Worm (Caenorhabditis elegans) whole organism, young adult: ENCODE measurements around the gene F10E9.4.

Source experiments
- B0336.3 ChIP-seq: fragments of 200-800 bp; sonication (Bioruptor generic); IDR thresholded peaks from 2 replicates; pipeline ENCODE4 v1.3.6; 2022; ENCODE audit warnings: missing genetic modification characterization, missing compliant biosample characterization
- D2030.7 ChIP-seq: fragments of 200-800 bp; sonication (Bioruptor generic); IDR thresholded peaks from 2 replicates; pipeline ENCODE4 v1.3.6; 2022; ENCODE audit warnings: missing genetic modification reagents, missing genetic modification characterization, missing compliant biosample characterization
- F33H1.4 ChIP-seq: fragments of 200-800 bp; sonication (Bioruptor generic); IDR thresholded peaks from 2 replicates; pipeline ENCODE4 v1.3.6; 2022; ENCODE audit warnings: missing genetic modification reagents, missing genetic modification characterization, missing compliant biosample characterization
- F37B4.10 ChIP-seq: fragments of 200-800 bp; sonication (Bioruptor generic); IDR thresholded peaks from 2 replicates; pipeline ENCODE4 v1.3.6; 2022; ENCODE audit warnings: missing genetic modification characterization, missing compliant biosample characterization
- F49E8.2 ChIP-seq: sonication (generic microtip); optimal IDR thresholded peaks from 3 replicates; lab custom pipeline; 2017; ENCODE audit warnings: missing genetic modification characterization, mild to moderate bottlenecking, missing compliant biosample characterization, antibody characterized with exemption, moderate library complexity; ENCODE audit not compliant: insufficient read depth
- F52B5.7 ChIP-seq: sonication (generic microtip); optimal IDR thresholded peaks from 2 replicates; lab custom pipeline; 2016; ENCODE audit warnings: mild to moderate bottlenecking, missing genetic modification characterization, missing compliant biosample characterization
- K12H6.12 ChIP-seq: fragments of 200-800 bp; sonication (Bioruptor generic); optimal IDR thresholded peaks from 2 replicates; lab custom pipeline; 2018; ENCODE audit warnings: mild to moderate bottlenecking, missing genetic modification characterization, missing compliant biosample characterization
- Y53F4B.3 ChIP-seq: fragments of 200-800 bp; sonication (Bioruptor generic); IDR thresholded peaks from 2 replicates; pipeline ENCODE4 v1.3.6; 2022; ENCODE audit warnings: missing genetic modification reagents, missing genetic modification characterization, missing compliant biosample characterization
- Y53G8AR.9 ChIP-seq: fragments of 200-800 bp; sonication (Bioruptor generic); conservative IDR thresholded peaks from 2 replicates; pipeline ENCODE4 v1.3.6; 2022; ENCODE audit warnings: missing genetic modification reagents, missing genetic modification characterization, missing compliant biosample characterization
- Y95B8A.8 ChIP-seq: fragments of 200-800 bp; sonication (Bioruptor generic); IDR thresholded peaks from 2 replicates; pipeline ENCODE4 v1.3.6; 2022; ENCODE audit warnings: missing genetic modification reagents, missing genetic modification characterization, missing compliant biosample characterization
- ZK185.1 ChIP-seq: sonication (generic microtip); optimal IDR thresholded peaks from 2 replicates; lab custom pipeline; 2016; ENCODE audit warnings: mild to moderate bottlenecking, missing genetic modification characterization, missing compliant biosample characterization; ENCODE audit not compliant: poor library complexity, severe bottlenecking
- aptf-2 ChIP-seq: fragments of 200-800 bp; sonication (Bioruptor generic); conservative IDR thresholded peaks from 2 replicates; pipeline ENCODE4 v1.3.6; 2022; ENCODE audit warnings: missing genetic modification reagents, missing genetic modification characterization, missing compliant biosample characterization
- attf-3 ChIP-seq: fragments of 200-800 bp; sonication (Bioruptor generic); conservative IDR thresholded peaks from 2 replicates; pipeline ENCODE4 v1.3.6; 2022; ENCODE audit warnings: missing genetic modification reagents, missing genetic modification characterization, missing compliant biosample characterization
- attf-5 ChIP-seq: fragments of 200-800 bp; sonication (Bioruptor generic); optimal IDR thresholded peaks from 2 replicates; lab custom pipeline; 2018; ENCODE audit warnings: mild to moderate bottlenecking, missing genetic modification characterization, missing compliant biosample characterization
- attf-6 ChIP-seq: fragments of 200-800 bp; sonication (Bioruptor generic); IDR thresholded peaks from 2 replicates; pipeline ENCODE4 v1.3.6; 2022; ENCODE audit warnings: missing genetic modification reagents, missing genetic modification characterization, missing compliant biosample characterization
- bed-1 ChIP-seq: fragments of 200-800 bp; sonication (Bioruptor generic); IDR thresholded peaks from 2 replicates; pipeline ENCODE4 v1.3.6; 2022; ENCODE audit warnings: missing genetic modification reagents, missing genetic modification characterization, missing compliant biosample characterization
- ceh-27 ChIP-seq: fragments of 200-800 bp; sonication (Bioruptor generic); optimal IDR thresholded peaks from 2 replicates; lab custom pipeline; 2018; ENCODE audit warnings: mild to moderate bottlenecking, missing genetic modification characterization, moderate library complexity, missing compliant biosample characterization
- chd-7 ChIP-seq: sonication (generic microtip); optimal IDR thresholded peaks from 2 replicates; lab custom pipeline; 2016; ENCODE audit warnings: mild to moderate bottlenecking, missing genetic modification characterization, moderate library complexity, missing compliant biosample characterization
- die-1 ChIP-seq: sonication (generic microtip); optimal IDR thresholded peaks from 2 replicates; lab custom pipeline; 2016; ENCODE audit warnings: missing genotype, mild to moderate bottlenecking, missing genetic modification characterization, missing compliant biosample characterization
- dox-1 ChIP-seq: fragments of 200-800 bp; sonication (Bioruptor generic); IDR thresholded peaks from 2 replicates; pipeline ENCODE4 v1.3.6; 2022; ENCODE audit warnings: missing genetic modification reagents, missing genetic modification characterization, missing compliant biosample characterization
- egl-44 ChIP-seq: fragments of 200-800 bp; sonication (Bioruptor generic); IDR thresholded peaks from 2 replicates; pipeline ENCODE4 v1.3.6; 2022; ENCODE audit warnings: missing genetic modification reagents, missing genetic modification characterization, missing compliant biosample characterization
- egrh-3 ChIP-seq: fragments of 200-800 bp; sonication (Bioruptor generic); IDR thresholded peaks from 2 replicates; pipeline ENCODE4 v1.3.6; 2022; ENCODE audit warnings: missing genetic modification reagents, missing genetic modification characterization, missing compliant biosample characterization
- ekl-4 ChIP-seq: fragments of 200-800 bp; sonication (Bioruptor generic); IDR thresholded peaks from 2 replicates; pipeline ENCODE4 v1.3.6; 2022; ENCODE audit warnings: missing genetic modification reagents, missing genetic modification characterization, missing compliant biosample characterization
- fkh-3 ChIP-seq: sonication (generic microtip); optimal IDR thresholded peaks from 2 replicates; lab custom pipeline; 2016; ENCODE audit warnings: mild to moderate bottlenecking, missing genetic modification characterization, missing compliant biosample characterization
- gei-17 ChIP-seq: fragments of 200-800 bp; sonication (Bioruptor generic); optimal IDR thresholded peaks from 2 replicates; lab custom pipeline; 2018; ENCODE audit warnings: mild to moderate bottlenecking, missing genetic modification characterization, missing compliant biosample characterization
- hmg-1.2 ChIP-seq: fragments of 200-800 bp; sonication (Bioruptor generic); IDR thresholded peaks from 2 replicates; pipeline ENCODE4 v1.3.6; 2022; ENCODE audit warnings: missing genetic modification reagents, missing genetic modification characterization, missing compliant biosample characterization
- lin-26 ChIP-seq: fragments of 200-800 bp; sonication (Bioruptor generic); IDR thresholded peaks from 2 replicates; pipeline ENCODE4 v1.3.6; 2022; ENCODE audit warnings: missing genetic modification reagents, missing genetic modification characterization, missing compliant biosample characterization
- lin-40 ChIP-seq: sonication (generic microtip); optimal IDR thresholded peaks from 2 replicates; lab custom pipeline; 2016; ENCODE audit warnings: missing genetic modification characterization, mild to moderate bottlenecking, missing compliant biosample characterization, missing genotype, missing genetic modification reagents
- madf-10 ChIP-seq: sonication (generic microtip); optimal IDR thresholded peaks from 2 replicates; lab custom pipeline; 2016; ENCODE audit warnings: mild to moderate bottlenecking, missing genetic modification characterization, missing compliant biosample characterization
- madf-3 ChIP-seq: fragments of 200-800 bp; sonication (Bioruptor generic); IDR thresholded peaks from 2 replicates; pipeline ENCODE4 v1.3.6; 2022; ENCODE audit warnings: missing genetic modification reagents, missing genetic modification characterization, missing compliant biosample characterization
- mcd-1 ChIP-seq: fragments of 200-800 bp; sonication (Bioruptor generic); IDR thresholded peaks from 2 replicates; pipeline ENCODE4 v1.3.6; 2022; ENCODE audit warnings: missing genetic modification reagents, missing genetic modification characterization, missing compliant biosample characterization
- mel-28 ChIP-seq: sonication (generic microtip); optimal IDR thresholded peaks from 2 replicates; lab custom pipeline; 2016; ENCODE audit warnings: borderline replicate concordance, mild to moderate bottlenecking, missing genetic modification characterization, missing compliant biosample characterization
- mxl-1 ChIP-seq: sonication (generic microtip); optimal IDR thresholded peaks from 2 replicates; lab custom pipeline; 2016; ENCODE audit warnings: missing genetic modification characterization, missing compliant biosample characterization
- nhr-27 ChIP-seq: fragments of 200-800 bp; sonication (Bioruptor generic); optimal IDR thresholded peaks from 2 replicates; lab custom pipeline; 2018; ENCODE audit warnings: mild to moderate bottlenecking, missing genetic modification characterization, moderate library complexity, missing compliant biosample characterization
- rcor-1 ChIP-seq: fragments of 200-800 bp; sonication (Bioruptor generic); IDR thresholded peaks from 2 replicates; pipeline ENCODE4 v1.3.6; 2022; ENCODE audit warnings: missing genetic modification reagents, missing genetic modification characterization, missing compliant biosample characterization
- rec-8 ChIP-seq, 2 experiments: sonication (generic microtip); optimal IDR thresholded peaks; 2 replicates each; lab custom pipeline; 2016; ENCODE audit warnings: mild to moderate bottlenecking in 2 of 2, missing genetic modification characterization in 2 of 2, missing genetic modification reagents in 2 of 2, missing genotype in 2 of 2, missing biosample characterization in 1 of 2, missing compliant biosample characterization in 1 of 2, moderate library complexity in 1 of 2
- repo-1 ChIP-seq: sonication (generic microtip); optimal IDR thresholded peaks from 2 replicates; lab custom pipeline; 2017; ENCODE audit warnings: mild to moderate bottlenecking, missing genetic modification characterization, missing compliant biosample characterization
- snpc-1.3 ChIP-seq: sonication (generic microtip); optimal IDR thresholded peaks from 2 replicates; lab custom pipeline; 2017; ENCODE audit warnings: missing genetic modification characterization, mild to moderate bottlenecking, missing compliant biosample characterization, antibody characterized with exemption, moderate library complexity, missing genotype, missing genetic modification reagents; ENCODE audit not compliant: insufficient read depth
- snpc-3.4 ChIP-seq: sonication (generic microtip); optimal IDR thresholded peaks from 2 replicates; lab custom pipeline; 2017; ENCODE audit warnings: missing genetic modification characterization, mild to moderate bottlenecking, missing compliant biosample characterization, antibody characterized with exemption, moderate library complexity, missing genotype, missing genetic modification reagents
- tlf-1 ChIP-seq: fragments of 200-800 bp; sonication (Bioruptor generic); optimal IDR thresholded peaks from 2 replicates; lab custom pipeline; 2018; ENCODE audit warnings: mild to moderate bottlenecking, missing genetic modification characterization, missing compliant biosample characterization
- zfh-2 ChIP-seq: fragments of 200-800 bp; sonication (Bioruptor generic); conservative IDR thresholded peaks from 2 replicates; pipeline ENCODE4 v1.3.6; 2022; ENCODE audit warnings: missing genetic modification reagents, missing genetic modification characterization, missing compliant biosample characterization
- zim-3 ChIP-seq: sonication (generic microtip); optimal IDR thresholded peaks from 2 replicates; lab custom pipeline; 2017; ENCODE audit warnings: mild to moderate bottlenecking, missing genetic modification characterization, moderate library complexity, missing compliant biosample characterization
- ztf-18 ChIP-seq: sonication (generic microtip); optimal IDR thresholded peaks from 2 replicates; lab custom pipeline; 2016; ENCODE audit warnings: missing genotype, mild to moderate bottlenecking, missing genetic modification characterization, missing compliant biosample characterization
- ztf-22 ChIP-seq: fragments of 200-800 bp; sonication (Bioruptor generic); optimal IDR thresholded peaks from 2 replicates; lab custom pipeline; 2018; ENCODE audit warnings: mild to moderate bottlenecking, missing genetic modification characterization, moderate library complexity, missing compliant biosample characterization
- ztf-6 ChIP-seq: fragments of 200-800 bp; sonication (Bioruptor generic); IDR thresholded peaks from 2 replicates; pipeline ENCODE4 v1.3.6; 2022; ENCODE audit warnings: missing genetic modification reagents, missing genetic modification characterization, missing compliant biosample characterization

The F10E9.4 gene

DNA sequence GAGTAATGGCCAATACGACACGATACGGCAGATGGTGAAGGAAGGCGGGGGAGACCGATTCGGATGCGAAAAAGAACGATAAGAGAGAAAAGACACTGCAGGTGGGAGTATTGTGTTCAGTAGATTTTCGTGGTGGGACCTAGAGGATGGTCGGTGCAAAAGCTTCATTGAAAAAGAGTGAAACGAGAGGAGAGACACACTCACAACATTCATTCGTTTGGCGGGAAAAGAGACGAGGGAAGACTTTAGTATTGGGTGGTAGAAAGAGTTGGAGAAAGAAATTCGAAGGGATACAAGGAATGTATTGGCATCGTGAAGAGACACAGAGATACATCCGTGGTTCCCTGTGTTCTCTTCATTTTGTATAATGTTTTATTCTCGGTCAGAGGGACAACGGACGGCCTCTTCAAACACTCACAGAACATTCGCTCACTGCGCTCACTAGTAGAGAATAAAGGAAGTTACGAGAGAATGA lies 48.1 kb downstream of the F10E9.4 start (continued):
- no peak for TF ChIP-seq fkh-3 (tag; lab: Kevin White, UChicago)
- peak; percentile 26 for TF ChIP-seq snpc-3.4 (tag; lab: Kevin White, UChicago)
- TF ChIP-seq mcd-1 (GFP tag; lab: Robert Waterston, UW): peak; percentile 47; the same call in 1 of the 2 replicates
- TF ChIP-seq snpc-1.3 (tag; lab: Kevin White, UChicago): peak; percentile 12
- no peak for TF ChIP-seq Y95B8A.8
- TF ChIP-seq attf-5 (GFP tag; lab: Kevin White, UChicago): peak; percentile 79
- TF ChIP-seq egl-44 (GFP tag; lab: Robert Waterston, UW): 0 out of 2 replicates have a peak, but pooled peaks have one; percentile 25
- TF ChIP-seq gei-17: peak; percentile 8
- no peak for TF ChIP-seq nhr-27 (tag; lab: Kevin White, UChicago)
- TF ChIP-seq lin-40 (tag; lab: Kevin White, UChicago): peak; percentile 57
- peak; percentile 73 for TF ChIP-seq K12H6.12
- peak; percentile 20 for TF ChIP-seq ztf-18 (tag; lab: Kevin White, UChicago)
- 0 out of 2 replicates have a peak, but pooled peaks have one; percentile 16 for TF ChIP-seq egrh-3 (GFP tag; lab: Robert Waterston, UW)
- no peak for TF ChIP-seq attf-6 (GFP tag; lab: Robert Waterston, UW)
- peak; percentile 80; the same call in 1 of the 2 replicates for TF ChIP-seq hmg-1.2 (GFP tag; lab: Robert Waterston, UW)
- peak; percentile 59 for TF ChIP-seq dox-1
- TF ChIP-seq zfh-2 (GFP tag; lab: Robert Waterston, UW): peak; percentile 43; the same call in 1 of the 2 replicates
- TF ChIP-seq F33H1.4 (GFP tag; lab: Robert Waterston, UW): peak; percentile 22; the same call in 1 of the 2 replicates
- TF ChIP-seq chd-7 (tag; lab: Kevin White, UChicago): peak; percentile 24
- 0 out of 2 replicates have a peak, but pooled peaks have one; percentile 21 for TF ChIP-seq attf-3
- peak; percentile 53 for TF ChIP-seq ZK185.1 (tag; lab: Kevin White, UChicago)
- TF ChIP-seq madf-10 (tag; lab: Kevin White, UChicago): peak; percentile 54
- TF ChIP-seq tlf-1 (GFP tag; lab: Kevin White, UChicago): peak; percentile 2
- TF ChIP-seq ekl-4 (GFP tag; lab: Robert Waterston, UW): peak; percentile 65; the same call in 1 of the 2 replicates
- TF ChIP-seq F49E8.2: no peak
- peak; percentile 62; the same call in 1 of the 2 replicates for TF ChIP-seq B0336.3 (GFP tag; lab: Robert Waterston, UW)
- TF ChIP-seq rec-8 (tag; optimal IDR thresholded peaks at IDR 0.05; lab: Kevin White, UChicago): no peak
- peak; percentile 22 for TF ChIP-seq die-1 (tag; lab: Kevin White, UChicago)
- peak; percentile 34 for TF ChIP-seq repo-1 (tag; lab: Kevin White, UChicago)
- TF ChIP-seq, all 124 proteins: peak for 36

DNA sequence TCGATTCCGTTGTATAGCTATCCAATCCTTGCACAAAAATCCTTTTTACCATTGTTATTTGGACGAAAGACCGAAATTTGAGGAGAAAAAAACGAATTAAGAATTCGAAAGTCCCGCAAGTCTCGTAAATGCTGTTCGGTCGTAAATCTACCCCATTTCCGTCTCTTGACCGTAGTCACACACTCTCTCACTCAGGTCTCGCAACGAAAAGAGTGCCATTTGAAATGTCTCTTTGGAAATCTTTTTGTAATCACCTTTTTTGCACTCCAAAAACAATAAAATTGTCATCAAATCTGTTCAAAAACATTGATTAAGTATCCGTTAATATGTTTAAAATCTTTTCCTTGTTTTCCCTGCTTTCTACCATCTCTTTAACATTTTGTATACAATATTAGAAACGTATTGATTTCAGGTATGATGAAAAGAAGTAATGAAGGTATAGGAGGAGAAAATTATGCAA lies 49.9 kb downstream of the F10E9.4 start, which contains the start of the genes R05D3.8 and rfp-1:
TSS of gene R05D3.8 (minus strand) at position 115 of the 460 bp plus-strand sequence.
TSS of gene rfp-1 (plus strand) at position 410 of the 460 bp plus-strand sequence.
- peak; percentile 58 for TF ChIP-seq snpc-1.3 (tag; lab: Kevin White, UChicago)
- TF ChIP-seq egrh-3 (GFP tag; lab: Robert Waterston, UW): no peak
- TF ChIP-seq zim-3 (tag; lab: Kevin White, UChicago): no peak
- TF ChIP-seq zfh-2 (GFP tag; lab: Robert Waterston, UW): no peak
- no peak for TF ChIP-seq aptf-2 (GFP tag; lab: Robert Waterston, UW)
- 0 out of 2 replicates have a peak, but pooled peaks have one; percentile 61 for TF ChIP-seq F37B4.10 (GFP tag; lab: Robert Waterston, UW)
- no peak for TF ChIP-seq ztf-22 (GFP tag; lab: Kevin White, UChicago)
- 0 out of 2 replicates have a peak, but pooled peaks have one; percentile 32 for TF ChIP-seq B0336.3 (GFP tag; lab: Robert Waterston, UW)
- TF ChIP-seq ztf-6 (GFP tag; lab: Robert Waterston, UW): no peak
- TF ChIP-seq Y53G8AR.9 (GFP tag; lab: Robert Waterston, UW): 0 out of 2 replicates have a peak, but pooled peaks have one; percentile 50
- TF ChIP-seq mel-28 (tag; lab: Kevin White, UChicago): no peak
- no peak for TF ChIP-seq F52B5.7 (tag; lab: Kevin White, UChicago)
- TF ChIP-seq ceh-27: peak; percentile 77
- TF ChIP-seq madf-3: 0 out of 2 replicates have a peak, but pooled peaks have one; percentile 16
- no peak for TF ChIP-seq mxl-1 (tag; lab: Kevin White, UChicago)
- TF ChIP-seq bed-1: no peak
- peak; percentile 61; the same call in 1 of the 2 replicates for TF ChIP-seq D2030.7 (GFP tag; lab: Robert Waterston, UW)
- TF ChIP-seq Y53F4B.3 (GFP tag; lab: Robert Waterston, UW): no peak
- peak; percentile 68 for TF ChIP-seq attf-3
- peak; percentile 55 for TF ChIP-seq rcor-1 (GFP tag; lab: Robert Waterston, UW)
- peak; percentile 49; the same call in 1 of the 2 replicates for TF ChIP-seq ekl-4 (GFP tag; lab: Robert Waterston, UW)
- TF ChIP-seq lin-26: no peak
